Worm (Caenorhabditis elegans) whole organism, late embryonic: ENCODE results near the gene Y116F11B.17.

Experiments
- tbx-7 ChIP-seq: sonication (generic microtip); optimal IDR thresholded peaks from 2 replicates; lab custom pipeline; 2016; ENCODE audit warnings: missing genotype, missing genetic modification characterization, missing compliant biosample characterization
- unc-55 ChIP-seq: sonication (generic microtip); optimal IDR thresholded peaks from 2 replicates; lab custom pipeline; 2017; ENCODE audit warnings: missing biosample characterization, missing genetic modification reagents, missing genetic modification characterization

Y116F11B.17 gene

ce11 chrV:19771660-19772059, 50.3 kb downstream of the Y116F11B.17 start, which contains the start of gene M162.15:
TSS of gene M162.15 (minus strand) at chrV:19771760.
- TF ChIP-seq tbx-7 (tag; lab: Kevin White, UChicago) (no peak), unc-55 (GFP tag; lab: Kevin White, UChicago) (no peak)
- TF ChIP-seq, all 69 proteins: peak for 0
